Worm (Caenorhabditis elegans) whole organism, mixed stage, embryonic: ENCODE results near the gene grl-15.

ENCODE experiments used
- M03D4.4 ChIP-seq: sonication (generic microtip); optimal IDR thresholded peaks from 2 replicates; lab custom pipeline; 2017; ENCODE audit warnings: mild to moderate bottlenecking, missing genetic modification characterization, missing compliant biosample characterization
- bed-3 ChIP-seq: fragments of 200-800 bp; sonication (Bioruptor generic); optimal IDR thresholded peaks from 3 replicates; lab custom pipeline; 2018; ENCODE audit warnings: mild to moderate bottlenecking, missing genetic modification characterization, moderate library complexity, missing compliant biosample characterization
- blmp-1 ChIP-seq: fragments of 150-350 bp; optimal IDR thresholded peaks from 2 replicates; lab custom pipeline; 2014; ENCODE audit warnings: missing biosample characterization, missing genetic modification characterization
- ceh-43 ChIP-seq: fragments of 200-800 bp; sonication (Bioruptor generic); optimal IDR thresholded peaks from 2 replicates; lab custom pipeline; 2018; ENCODE audit warnings: mild to moderate bottlenecking, missing genetic modification characterization, moderate library complexity, missing compliant biosample characterization
- ces-1 ChIP-seq: fragments of 150-350 bp; optimal IDR thresholded peaks from 2 replicates; lab custom pipeline; 2014; ENCODE audit warnings: missing biosample characterization, missing genetic modification reagents, missing genetic modification characterization
- cnd-1 ChIP-seq: fragments of 200-800 bp; sonication (Bioruptor generic); optimal IDR thresholded peaks from 2 replicates; lab custom pipeline; 2018; ENCODE audit warnings: mild to moderate bottlenecking, missing genetic modification characterization, missing compliant biosample characterization
- elt-1 ChIP-seq: sonication (generic microtip); optimal IDR thresholded peaks from 2 replicates; lab custom pipeline; 2017; ENCODE audit warnings: missing genetic modification characterization, mild to moderate bottlenecking, missing compliant biosample characterization, antibody characterized with exemption, moderate library complexity, borderline replicate concordance; ENCODE audit not compliant: insufficient read depth
- elt-3 ChIP-seq: fragments of 150-350 bp; optimal IDR thresholded peaks from 2 replicates; lab custom pipeline; 2014; ENCODE audit warnings: missing biosample characterization, missing genetic modification characterization
- flh-1 ChIP-seq: fragments of 200-800 bp; sonication (Bioruptor generic); optimal IDR thresholded peaks from 2 replicates; lab custom pipeline; 2018; ENCODE audit warnings: mild to moderate bottlenecking, missing genetic modification characterization, moderate library complexity, missing compliant biosample characterization
- ham-2 ChIP-seq: fragments of 200-800 bp; sonication (Bioruptor generic); optimal IDR thresholded peaks from 2 replicates; lab custom pipeline; 2018; ENCODE audit warnings: mild to moderate bottlenecking, missing genetic modification characterization, missing compliant biosample characterization
- hlh-1 ChIP-seq: fragments of 150-350 bp; optimal IDR thresholded peaks from 2 replicates; lab custom pipeline; 2014; ENCODE audit warnings: missing biosample characterization, missing genetic modification reagents, missing genetic modification characterization
- lin-32 ChIP-seq: fragments of 200-800 bp; sonication (Bioruptor generic); optimal IDR thresholded peaks from 2 replicates; lab custom pipeline; 2018; ENCODE audit warnings: mild to moderate bottlenecking, missing genetic modification characterization, missing compliant biosample characterization
- lsy-2 ChIP-seq: fragments of 150-350 bp; optimal IDR thresholded peaks from 2 replicates; lab custom pipeline; 2014; ENCODE audit warnings: missing biosample characterization, missing genetic modification characterization
- mep-1 ChIP-seq: fragments of 150-350 bp; optimal IDR thresholded peaks from 2 replicates; lab custom pipeline; 2017; ENCODE audit warnings: missing biosample characterization, missing genetic modification reagents, missing genetic modification characterization, inconsistent platforms
- mls-2 ChIP-seq: sonication (generic microtip); optimal IDR thresholded peaks from 2 replicates; lab custom pipeline; 2016; ENCODE audit warnings: mild to moderate bottlenecking, missing genetic modification characterization, moderate library complexity, missing compliant biosample characterization
- nhr-12 ChIP-seq: fragments of 150-350 bp; optimal IDR thresholded peaks from 2 replicates; lab custom pipeline; 2014; ENCODE audit warnings: missing biosample characterization, missing genetic modification characterization
- nhr-2 ChIP-seq: fragments of 150-350 bp; optimal IDR thresholded peaks from 2 replicates; lab custom pipeline; 2014; ENCODE audit warnings: missing biosample characterization, missing genetic modification characterization
- nhr-28 ChIP-seq: fragments of 150-350 bp; optimal IDR thresholded peaks from 2 replicates; lab custom pipeline; 2014; ENCODE audit warnings: missing biosample characterization, missing genetic modification characterization
- pha-4 ChIP-seq: fragments of 150-350 bp; optimal IDR thresholded peaks from 2 replicates; lab custom pipeline; 2018; ENCODE audit warnings: missing biosample characterization, missing genetic modification reagents, missing genetic modification characterization
- sem-2 ChIP-seq: fragments of 200-800 bp; sonication (Bioruptor generic); optimal IDR thresholded peaks from 2 replicates; lab custom pipeline; 2018; ENCODE audit warnings: mild to moderate bottlenecking, missing genetic modification characterization, missing compliant biosample characterization
- snpc-4 ChIP-seq: fragments of 150-350 bp; optimal IDR thresholded peaks from 2 replicates; lab custom pipeline; 2014; ENCODE audit warnings: missing biosample characterization, missing genetic modification characterization
- sptf-1 ChIP-seq: sonication (generic microtip); optimal IDR thresholded peaks from 2 replicates; lab custom pipeline; 2017; ENCODE audit warnings: mild to moderate bottlenecking, missing genetic modification characterization, moderate library complexity, missing compliant biosample characterization
- tbx-8 ChIP-seq: fragments of 200-800 bp; sonication (Bioruptor generic); optimal IDR thresholded peaks from 2 replicates; lab custom pipeline; 2018; ENCODE audit warnings: mild to moderate bottlenecking, missing genetic modification characterization, moderate library complexity, missing compliant biosample characterization
- unc-120 ChIP-seq: sonication (generic microtip); optimal IDR thresholded peaks from 2 replicates; lab custom pipeline; 2017; ENCODE audit warnings: missing genetic modification characterization, missing compliant biosample characterization; ENCODE audit not compliant: poor library complexity, severe bottlenecking
- unc-39 ChIP-seq: fragments of 150-350 bp; optimal IDR thresholded peaks from 2 replicates; lab custom pipeline; 2014; ENCODE audit warnings: missing biosample characterization, missing genetic modification characterization
- zip-8 ChIP-seq: fragments of 150-350 bp; optimal IDR thresholded peaks from 2 replicates; lab custom pipeline; 2014; ENCODE audit warnings: missing biosample characterization, missing genetic modification characterization
- ztf-11 ChIP-seq: fragments of 150-350 bp; optimal IDR thresholded peaks from 2 replicates; lab custom pipeline; 2014; ENCODE audit warnings: missing biosample characterization, missing genetic modification characterization

Gene grl-15

ce11 chrIII:12223208-12223607 is 12.6 kb downstream of the grl-15 start:
- TF ChIP-seq nhr-12 (tag; lab: Kevin White, UChicago) (no peak), sptf-1 (tag; lab: Kevin White, UChicago) (no peak), elt-3 (tag; lab: Kevin White, UChicago) (no peak), nhr-2 (tag; lab: Kevin White, UChicago) (no peak), ztf-11 (no peak), mep-1 (no peak), mls-2 (tag; lab: Kevin White, UChicago) (no peak), unc-39 (no peak), M03D4.4 (tag; lab: Kevin White, UChicago) (no peak), unc-120 (tag; lab: Kevin White, UChicago) (no peak), tbx-8 (GFP tag; lab: Kevin White, UChicago) (no peak)

ce11 chrIII:12221452-12221851 is 14.4 kb downstream of the grl-15 start:
- TF ChIP-seq ztf-11: no peak
- no peak for TF ChIP-seq lsy-2 (tag; lab: Kevin White, UChicago)
- TF ChIP-seq flh-1 (GFP tag; lab: Kevin White, UChicago): no peak

ce11 chrIII:12220820-12221219 is 15.0 kb downstream of the grl-15 start:
- TF ChIP-seq unc-120 (tag; lab: Kevin White, UChicago) (no peak), ceh-43 (no peak), flh-1 (GFP tag; lab: Kevin White, UChicago) (no peak), hlh-1 (tag; lab: Kevin White, UChicago) (no peak), mls-2 (tag; lab: Kevin White, UChicago) (no peak), ham-2 (GFP tag; lab: Kevin White, UChicago) (no peak), sem-2 (no peak), zip-8 (tag; lab: Kevin White, UChicago) (no peak), ces-1 (no peak), snpc-4 (tag; lab: Kevin White, UChicago) (no peak), bed-3 (GFP tag; lab: Kevin White, UChicago) (no peak), M03D4.4 (tag; lab: Kevin White, UChicago) (no peak), cnd-1 (no peak), nhr-2 (tag; lab: Kevin White, UChicago) (no peak), elt-1 (no peak), lsy-2 (tag; lab: Kevin White, UChicago) (no peak)

- TF ChIP-seq lsy-2 (tag; lab: Kevin White, UChicago) (peak; percentile 43), sptf-1 (tag; lab: Kevin White, UChicago) (peak; percentile 36), ham-2 (GFP tag; lab: Kevin White, UChicago) (no peak), ces-1 (peak; percentile 42), mep-1 (peak; percentile 28)
These were observed 17.1 kb downstream of the grl-15 start, which contains the start of the genes gex-4 and gphr-1 for ce11 chrIII:12218633-12219097. Gene gex-4 (minus strand): TSS chrIII:12218634. Gene gphr-1 (plus strand): TSS chrIII:12219047.

ce11 chrIII:12218078-12218477 is 17.7 kb downstream of the grl-15 start:
- TF ChIP-seq cnd-1 (no peak), snpc-4 (tag; lab: Kevin White, UChicago) (no peak), flh-1 (GFP tag; lab: Kevin White, UChicago) (no peak), lin-32 (GFP tag; lab: Kevin White, UChicago) (no peak), ces-1 (no peak), bed-3 (GFP tag; lab: Kevin White, UChicago) (no peak), pha-4 (tag; lab: Kevin White, UChicago) (no peak)

- no peak for TF ChIP-seq unc-120 (tag; lab: Kevin White, UChicago)
These were observed 20.2 kb downstream of the grl-15 start, which contains the start of gene Y75B8A.13 for ce11 chrIII:12215596-12215995. Gene Y75B8A.13 (minus strand): TSS chrIII:12215696.

ce11 chrIII:12207574-12207973 is 28.2 kb downstream of the grl-15 start:
- TF ChIP-seq flh-1 (GFP tag; lab: Kevin White, UChicago) (no peak), nhr-28 (tag; lab: Kevin White, UChicago) (no peak), elt-1 (no peak), ham-2 (GFP tag; lab: Kevin White, UChicago) (no peak), blmp-1 (tag; lab: Kevin White, UChicago) (no peak), lin-32 (GFP tag; lab: Kevin White, UChicago) (no peak), ceh-43 (no peak), snpc-4 (tag; lab: Kevin White, UChicago) (no peak)
